Fruit fly (Drosophila melanogaster): ENCODE measurements around the gene Drsl2.

DNA sequence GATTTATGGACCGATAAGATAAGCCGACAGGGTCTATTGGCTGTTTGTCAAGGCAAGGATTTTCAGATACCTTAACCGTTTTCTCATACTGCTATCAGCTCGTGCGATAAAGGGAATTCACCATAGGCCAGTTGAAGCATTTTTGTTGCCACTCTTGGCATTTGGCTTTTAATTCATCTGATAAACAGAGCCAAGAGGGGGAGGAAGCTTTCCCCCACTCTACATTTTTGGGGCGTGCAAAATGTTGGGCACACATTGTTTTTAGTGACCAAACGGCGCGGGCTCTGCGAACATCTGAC is 35.6 kb downstream of the Drsl2 start:
- no peak for TF ChIP-seq Hnf4 (GFP tag; optimal IDR thresholded peaks at IDR 0.05)
- no peak for TF ChIP-seq dmrt93B (GFP tag; optimal IDR thresholded peaks at IDR 0.05)
- no peak for TF ChIP-seq Abd-B (GFP tag; optimal IDR thresholded peaks at IDR 0.05)
- TF ChIP-seq tai (GFP tag; optimal IDR thresholded peaks at IDR 0.05) = no peak
- no peak for TF ChIP-seq Myc (optimal IDR thresholded peaks at IDR 0.05)
- no peak for TF ChIP-seq Hr78 (GFP tag; optimal IDR thresholded peaks at IDR 0.05)
- TF ChIP-seq psq (GFP tag; optimal IDR thresholded peaks at IDR 0.05) = no peak
- no peak for TF ChIP-seq Dfd (GFP tag; optimal IDR thresholded peaks at IDR 0.05)
- TF ChIP-seq HLH106 (tag; optimal IDR thresholded peaks at IDR 0.05) = no peak
